Fruit fly (Drosophila melanogaster) whole organism, wandering third instar larva: ENCODE results near the gene Septin4.
A peak's percentile ranks its signal among the peaks of the same experiment; 100 is the strongest.

ENCODE experiments used
- Abd-B ChIP-seq: fragments of >200 bp; optimal IDR thresholded peaks from 2 replicates; lab custom pipeline; 2017; ENCODE audit warnings: missing biosample characterization, missing genetic modification characterization
- CG32264 ChIP-seq: fragments of 200-800 bp; sonication (Bioruptor generic); optimal IDR thresholded peaks from 2 replicates; lab custom pipeline; 2016; ENCODE audit warnings: missing biosample characterization, missing genetic modification characterization
- CG9705 ChIP-seq: fragments of 200-800 bp; sonication (Bioruptor generic); optimal IDR thresholded peaks from 2 replicates; lab custom pipeline; 2018; ENCODE audit warnings: missing biosample characterization, mild to moderate bottlenecking, missing genetic modification characterization
- CrebA ChIP-seq: fragments of 200-800 bp; sonication (Bioruptor generic); optimal IDR thresholded peaks from 2 replicates; lab custom pipeline; 2016; ENCODE audit warnings: missing biosample characterization, mild to moderate bottlenecking, missing genetic modification characterization, borderline replicate concordance
- Dfd ChIP-seq: fragments of >200 bp; optimal IDR thresholded peaks from 2 replicates; lab custom pipeline; 2017; ENCODE audit warnings: missing biosample characterization, missing genetic modification characterization
- Dif ChIP-seq: fragments of 200-275, 200-300 bp; sonication (Bioruptor generic); optimal IDR thresholded peaks from 2 replicates; lab custom pipeline; 2018; ENCODE audit warnings: missing biosample characterization, missing genetic modification characterization; ENCODE audit not compliant: partially characterized antibody
- GATAd ChIP-seq: sonication (Bioruptor generic); optimal IDR thresholded peaks from 2 replicates; lab custom pipeline; 2016; ENCODE audit warnings: missing biosample characterization, missing genetic modification characterization
- HLH106 ChIP-seq: fragments of 200-800 bp; optimal IDR thresholded peaks from 3 replicates; lab custom pipeline; 2019; ENCODE audit warnings: missing biosample characterization, mild to moderate bottlenecking, missing genetic modification characterization, moderate library complexity
- Hnf4 ChIP-seq: fragments of 200-800 bp; sonication (Bioruptor generic); optimal IDR thresholded peaks from 2 replicates; lab custom pipeline; 2016; ENCODE audit warnings: missing biosample characterization, mild to moderate bottlenecking, missing genetic modification characterization
- Hr78 ChIP-seq: fragments of >200 bp; optimal IDR thresholded peaks from 2 replicates; lab custom pipeline; 2017; ENCODE audit warnings: missing biosample characterization, missing genetic modification characterization
- Hr83 ChIP-seq: fragments of 200-300 bp; sonication (Bioruptor generic); optimal IDR thresholded peaks from 2 replicates; lab custom pipeline; 2016; ENCODE audit warnings: missing biosample characterization, mild to moderate bottlenecking, missing genetic modification characterization, moderate library complexity; ENCODE audit not compliant: poor library complexity, severe bottlenecking
- Jra ChIP-seq: sonication (Bioruptor generic); optimal IDR thresholded peaks from 2 replicates; lab custom pipeline; 2016; ENCODE audit warnings: missing biosample characterization, missing genetic modification characterization
- Mio ChIP-seq: sonication (Bioruptor generic); optimal IDR thresholded peaks from 2 replicates; lab custom pipeline; 2016; ENCODE audit warnings: missing biosample characterization, missing genetic modification characterization
- Myc ChIP-seq: fragments of >200 bp; optimal IDR thresholded peaks from 2 replicates; lab custom pipeline; 2017
- N ChIP-seq: fragments of >200 bp; optimal IDR thresholded peaks from 2 replicates; lab custom pipeline; 2018; ENCODE audit warnings: missing biosample characterization, missing external identifiers, missing genetic modification characterization
- OdsH ChIP-seq: fragments of 200-800 bp; sonication (Bioruptor generic); optimal IDR thresholded peaks from 2 replicates; lab custom pipeline; 2016; ENCODE audit warnings: missing biosample characterization, mild to moderate bottlenecking, missing genetic modification characterization
- Rel ChIP-seq, 2 experiments: fragments of 200-800 bp; sonication (Bioruptor generic) in 1 of 2; optimal IDR thresholded peaks; 2 replicates in 1 of 2; 3 replicates in 1 of 2; lab custom pipeline; 2016 to 2019; ENCODE audit warnings: mild to moderate bottlenecking in 2 of 2, missing biosample characterization in 2 of 2, missing genetic modification characterization in 2 of 2, moderate library complexity in 1 of 2
- Sp1 ChIP-seq: fragments of 200-800 bp; sonication (Bioruptor generic); optimal IDR thresholded peaks from 3 replicates; lab custom pipeline; 2019; ENCODE audit warnings: missing biosample characterization, mild to moderate bottlenecking, missing genetic modification characterization, moderate library complexity
- Vsx2 ChIP-seq: fragments of 200-300, 225-300 bp; sonication (Bioruptor generic); optimal IDR thresholded peaks from 2 replicates; lab custom pipeline; 2018; ENCODE audit warnings: missing biosample characterization, missing genetic modification characterization; ENCODE audit not compliant: partially characterized antibody
- br ChIP-seq: fragments of 200-800 bp; sonication (Bioruptor generic); optimal IDR thresholded peaks from 2 replicates; lab custom pipeline; 2016; ENCODE audit warnings: missing biosample characterization, missing genetic modification characterization
- brk ChIP-seq: fragments of 200-800 bp; sonication (Bioruptor generic); optimal IDR thresholded peaks from 2 replicates; lab custom pipeline; 2016; ENCODE audit warnings: missing biosample characterization, mild to moderate bottlenecking, missing genetic modification characterization
- dl ChIP-seq, 2 experiments: fragments of 175-275, 200-275 bp in 1 of 2; fragments of 200-275 bp in 1 of 2; sonication (Bioruptor generic); optimal IDR thresholded peaks; lab custom pipeline; 2018; ENCODE audit warnings: mild to moderate bottlenecking in 2 of 2, missing biosample characterization in 2 of 2, missing genetic modification characterization in 2 of 2, moderate library complexity in 2 of 2; ENCODE audit not compliant: partially characterized antibody in 2 of 2, insufficient read depth in 1 of 2
- dmrt93B ChIP-seq: fragments of 200-800 bp; sonication (Bioruptor generic); optimal IDR thresholded peaks from 2 replicates; lab custom pipeline; 2018; ENCODE audit warnings: missing biosample characterization, mild to moderate bottlenecking, missing genetic modification characterization
- dsf ChIP-seq: sonication (Bioruptor generic); optimal IDR thresholded peaks from 2 replicates; lab custom pipeline; 2016; ENCODE audit warnings: missing biosample characterization, missing genetic modification characterization, borderline replicate concordance
- ey ChIP-seq: fragments of 200-800 bp; sonication (Bioruptor generic); optimal IDR thresholded peaks from 2 replicates; lab custom pipeline; 2016; ENCODE audit warnings: missing biosample characterization, missing genetic modification characterization
- foxo ChIP-seq, 2 experiments: fragments of 200-800 bp; sonication (Bioruptor generic); optimal IDR thresholded peaks; 2 replicates in 1 of 2; 3 replicates in 1 of 2; lab custom pipeline; 2016 to 2017; ENCODE audit warnings: missing biosample characterization in 2 of 2, missing genetic modification characterization in 2 of 2
- fru ChIP-seq: fragments of 200-800 bp; sonication (Bioruptor generic); optimal IDR thresholded peaks from 3 replicates; lab custom pipeline; 2016; ENCODE audit warnings: missing biosample characterization, mild to moderate bottlenecking, missing genetic modification characterization
- h ChIP-seq: fragments of 200-800 bp; sonication (Bioruptor generic); optimal IDR thresholded peaks from 3 replicates; lab custom pipeline; 2016; ENCODE audit warnings: missing biosample characterization, mild to moderate bottlenecking, missing genetic modification characterization
- jim ChIP-seq: fragments of 175-275, 200-325 bp; sonication (Bioruptor generic); optimal IDR thresholded peaks from 2 replicates; lab custom pipeline; 2016; ENCODE audit warnings: missing biosample characterization, mild to moderate bottlenecking, missing genetic modification characterization
- lola ChIP-seq: fragments of >200 bp; optimal IDR thresholded peaks from 2 replicates; lab custom pipeline; 2017; ENCODE audit warnings: missing biosample characterization, missing genetic modification characterization
- pan ChIP-seq: fragments of >200 bp; optimal IDR thresholded peaks from 2 replicates; lab custom pipeline; 2017
- psq ChIP-seq: fragments of 200-800 bp; sonication (Bioruptor generic); optimal IDR thresholded peaks from 3 replicates; lab custom pipeline; 2017; ENCODE audit warnings: missing biosample characterization, mild to moderate bottlenecking, missing genetic modification characterization, moderate library complexity
- rgr ChIP-seq: fragments of 200-800 bp; sonication (Bioruptor generic); optimal IDR thresholded peaks from 3 replicates; lab custom pipeline; 2016; ENCODE audit warnings: missing biosample characterization, mild to moderate bottlenecking, missing genetic modification characterization
- sage ChIP-seq: fragments of 200-800 bp; sonication (Bioruptor generic); optimal IDR thresholded peaks from 2 replicates; lab custom pipeline; 2016; ENCODE audit warnings: missing biosample characterization, mild to moderate bottlenecking, missing genetic modification characterization
- sv ChIP-seq: fragments of 200-800 bp; sonication (Bioruptor generic); optimal IDR thresholded peaks from 3 replicates; lab custom pipeline; 2016; ENCODE audit warnings: missing biosample characterization, missing genetic modification characterization
- tai ChIP-seq: sonication (Bioruptor generic); optimal IDR thresholded peaks from 2 replicates; lab custom pipeline; 2016; ENCODE audit warnings: missing biosample characterization, missing genetic modification characterization
- usp ChIP-seq: fragments of >200 bp; optimal IDR thresholded peaks from 2 replicates; lab custom pipeline; 2017; ENCODE audit warnings: missing biosample characterization, missing genetic modification characterization
- woc ChIP-seq: sonication (Bioruptor generic); optimal IDR thresholded peaks from 2 replicates; lab custom pipeline; 2016; ENCODE audit warnings: missing biosample characterization, mild to moderate bottlenecking, missing genetic modification characterization

The Septin4 gene

DNA sequence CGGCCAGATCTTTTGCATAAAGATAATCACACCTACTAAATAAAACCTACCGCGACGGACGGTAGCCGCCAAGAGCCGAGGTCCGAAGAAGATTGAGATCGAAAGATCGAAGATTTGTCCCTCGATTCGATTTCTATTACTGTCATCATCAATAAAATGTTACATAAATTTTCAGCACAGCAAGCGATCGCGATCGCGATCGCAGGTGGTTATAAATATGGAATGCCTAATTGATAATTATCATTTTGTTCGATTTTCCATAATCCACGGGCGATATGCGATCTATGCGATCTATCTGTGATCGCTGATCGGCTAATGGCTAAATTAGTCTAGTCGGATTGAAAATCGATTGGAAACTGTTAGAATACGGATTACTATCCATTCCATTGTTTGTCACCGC is 38.3 kb upstream of the Septin4 start:
- TF ChIP-seq CG9705: no peak
- no peak for TF ChIP-seq HLH106 (tag; lab: Kevin White, UChicago)
- TF ChIP-seq N (GFP tag; lab: Kevin White, UChicago): no peak
- TF ChIP-seq Vsx2 (GFP tag; lab: Kevin White, UChicago): no peak
- no peak for TF ChIP-seq Jra (GFP tag; lab: Kevin White, UChicago)
- TF ChIP-seq tai (GFP tag; lab: Kevin White, UChicago): no peak
- no peak for TF ChIP-seq h (GFP tag; lab: Kevin White, UChicago)
- no peak for TF ChIP-seq Rel (GFP tag; optimal IDR thresholded peaks at IDR 0.05; lab: Kevin White, UChicago)
- TF ChIP-seq Rel (tag; optimal IDR thresholded peaks at IDR 0.05; lab: Kevin White, UChicago): no peak
- no peak for TF ChIP-seq psq (GFP tag; lab: Kevin White, UChicago)
- TF ChIP-seq Myc: no peak

- TF ChIP-seq fru (no peak), foxo (GFP tag; optimal IDR thresholded peaks at IDR 0.05; lab: Kevin White, UChicago) (no peak), CG32264 (GFP tag; lab: Kevin White, UChicago) (no peak), dl (GFP tag; optimal IDR thresholded peaks at IDR 0.05; lab: Kevin White, UChicago; ENCODE audit: insufficient read depth in 1 of 2, partially characterized antibody in 2 of 2) (no peak), N (GFP tag; lab: Kevin White, UChicago) (no peak), Dfd (GFP tag; lab: Kevin White, UChicago) (no peak), sage (GFP tag; lab: Kevin White, UChicago) (no peak), CG9705 (no peak), rgr (GFP tag; lab: Kevin White, UChicago) (no peak)
Observed at dm6 chrX:16730791-16731190, 35.8 kb upstream of the Septin4 start, which contains the start of gene TwdlX. TSS of gene TwdlX (plus strand) at chrX:16731091.

DNA sequence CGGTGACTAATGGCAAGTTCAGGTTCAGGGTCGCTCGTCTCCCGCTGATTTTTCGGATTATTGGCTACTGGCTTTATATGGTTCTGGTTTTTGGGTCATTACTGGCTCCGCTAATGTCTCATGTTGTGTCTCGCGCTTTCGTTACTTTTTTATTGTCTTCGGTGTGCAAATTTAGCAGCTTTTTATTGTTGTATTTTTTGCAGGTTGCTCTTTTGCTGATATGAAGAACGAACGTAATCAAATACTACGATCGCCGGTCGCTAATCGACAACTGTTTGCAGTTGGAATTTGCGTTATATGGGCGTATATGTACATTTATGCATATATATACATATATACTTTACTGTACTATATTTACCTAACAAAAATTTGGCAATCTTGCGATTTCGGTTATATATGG is 29.6 kb upstream of the Septin4 start:
- TF ChIP-seq sage (GFP tag; lab: Kevin White, UChicago) (no peak), fru (peak; percentile 5)

dm6 chrX:16723203-16724173 is 28.5 kb upstream of the Septin4 start:
- TF ChIP-seq GATAd (no peak), rgr (GFP tag; lab: Kevin White, UChicago) (peak; percentile 79), psq (GFP tag; lab: Kevin White, UChicago) (peak; percentile 39), dsf (GFP tag; lab: Kevin White, UChicago) (no peak), Rel (GFP tag; optimal IDR thresholded peaks at IDR 0.05; lab: Kevin White, UChicago) (no peak), Rel (tag; optimal IDR thresholded peaks at IDR 0.05; lab: Kevin White, UChicago) (no peak), h (GFP tag; lab: Kevin White, UChicago) (peak; percentile 59), jim (GFP tag; lab: Kevin White, UChicago) (no peak), tai (GFP tag; lab: Kevin White, UChicago) (peak; percentile 31), woc (peak; percentile 43), lola (GFP tag; lab: Kevin White, UChicago) (no peak), Mio (GFP tag; lab: Kevin White, UChicago) (no peak), Hnf4 (GFP tag; lab: Kevin White, UChicago) (peak; percentile 49), Dfd (GFP tag; lab: Kevin White, UChicago) (no peak), fru (peak; percentile 68), dmrt93B (GFP tag; lab: Kevin White, UChicago) (peak; percentile 40), Hr78 (GFP tag; lab: Kevin White, UChicago) (no peak), HLH106 (tag; lab: Kevin White, UChicago) (peak; percentile 65), Abd-B (no peak), OdsH (peak; percentile 72), Dif (GFP tag; lab: Kevin White, UChicago) (peak; percentile 3), dl (GFP tag; optimal IDR thresholded peaks at IDR 0.05; lab: Kevin White, UChicago; ENCODE audit: insufficient read depth in 1 of 2, partially characterized antibody in 2 of 2) (peak; percentile 31 to 42), Sp1 (GFP tag; lab: Kevin White, UChicago) (peak; percentile 78), foxo (GFP tag; optimal IDR thresholded peaks at IDR 0.05; lab: Kevin White, UChicago) (peak in 1 of 2 experiments; percentile 64), sage (GFP tag; lab: Kevin White, UChicago) (no peak), N (GFP tag; lab: Kevin White, UChicago) (no peak), Vsx2 (GFP tag; lab: Kevin White, UChicago) (no peak), CrebA (GFP tag; lab: Kevin White, UChicago) (peak; percentile 40), CG32264 (GFP tag; lab: Kevin White, UChicago) (no peak), Jra (GFP tag; lab: Kevin White, UChicago) (peak; percentile 30), pan (lab: Kevin White, UChicago) (no peak), Hr83 (GFP tag; lab: Kevin White, UChicago) (no peak), ey (peak; percentile 80), brk (peak; percentile 19), usp (no peak), sv (GFP tag; lab: Kevin White, UChicago) (peak; percentile 74), Myc (no peak), CG9705 (no peak), br (peak; percentile 56)
